Fruit fly (Drosophila melanogaster): Measurements from ENCODE around the gene CG15239.
A peak's percentile ranks its signal among the peaks of the same experiment; 100 is the strongest.

Gene CG15239

DNA sequence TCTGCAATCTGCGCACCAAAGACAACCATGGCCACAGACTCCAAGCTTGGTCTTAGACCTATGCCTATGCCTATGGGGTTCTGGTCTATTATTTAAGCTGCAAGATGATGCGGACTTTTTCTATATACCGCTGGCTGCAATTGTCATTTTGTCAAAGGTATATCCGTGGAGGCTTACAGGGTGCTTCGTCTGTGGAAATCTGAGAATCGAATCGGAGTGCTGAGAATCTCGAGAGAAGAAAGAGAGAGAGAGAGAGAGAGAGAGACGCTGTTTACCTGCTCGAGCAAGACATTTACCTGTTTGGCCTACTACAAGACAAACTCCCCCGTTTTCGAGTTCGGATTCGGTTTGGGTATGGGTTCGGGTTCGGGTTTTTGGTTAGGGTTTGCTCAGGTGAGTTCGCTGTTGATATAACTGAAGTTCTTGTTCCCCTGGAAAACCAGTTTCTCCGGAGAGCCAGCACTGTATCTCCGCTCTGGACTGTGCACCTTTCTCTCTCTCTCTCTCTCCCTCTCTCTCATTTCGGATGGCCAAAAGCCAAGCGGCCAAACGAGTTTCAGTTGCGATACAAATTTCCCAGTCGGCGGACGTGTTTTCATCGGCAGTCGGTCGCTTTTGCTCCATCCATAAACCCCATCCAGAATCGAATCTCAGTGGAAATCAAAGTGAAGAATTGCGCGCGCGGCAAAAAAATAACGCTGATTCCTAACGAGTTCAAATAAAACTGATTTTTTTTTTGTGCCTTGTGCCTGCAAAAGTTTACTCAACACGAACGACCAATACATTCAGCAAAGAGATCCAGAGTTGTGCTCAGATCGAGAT, 38.4 kb upstream of the CG15239 start (continued):
- no peak for TF ChIP-seq pan (optimal IDR thresholded peaks at IDR 0.05)
- TF ChIP-seq pan (GFP tag; optimal IDR thresholded peaks at IDR 0.05 in 1 of 2, IDR thresholded peaks at IDR 0.05 in 1 of 2): no peak
- TF ChIP-seq dysf (GFP tag; IDR thresholded peaks at IDR 0.05): no peak
- TF ChIP-seq chif (GFP tag; optimal IDR thresholded peaks at IDR 0.05): peak in 1 of 2 experiments; percentile 20
- TF ChIP-seq Dbx (GFP tag; IDR thresholded peaks at IDR 0.05): peak; percentile 44; the same call in 1 of the 3 replicates
- peak; percentile 51 for TF ChIP-seq CG1832 (GFP tag; optimal IDR thresholded peaks at IDR 0.05)
- no peak for TF ChIP-seq Opbp (GFP tag; IDR thresholded peaks at IDR 0.05; ENCODE audit: partially characterized antibody)
- TF ChIP-seq Hsf (GFP tag; optimal IDR thresholded peaks at IDR 0.05): no peak
- no peak for TF ChIP-seq Poxn (GFP tag; IDR thresholded peaks at IDR 0.05)
- TF ChIP-seq Meics (GFP tag; optimal IDR thresholded peaks at IDR 0.05): peak; percentile 35
- TF ChIP-seq CG11696 (GFP tag; IDR thresholded peaks at IDR 0.05): no peak
- no peak for TF ChIP-seq Sox102F (GFP tag; optimal IDR thresholded peaks at IDR 0.05)
- no peak for TF ChIP-seq repo (GFP tag; optimal IDR thresholded peaks at IDR 0.05)
- TF ChIP-seq al (GFP tag; IDR thresholded peaks at IDR 0.05): no peak
- no peak for TF ChIP-seq CG17829 (tag; optimal IDR thresholded peaks at IDR 0.05)
- TF ChIP-seq abd-A (tag; optimal IDR thresholded peaks at IDR 0.05): no peak
- TF ChIP-seq Ets65A (GFP tag): no peak
- no peak; the same call in 1 of the 2 replicates for TF ChIP-seq E2f1 (GFP tag; IDR thresholded peaks at IDR 0.05)
- TF ChIP-seq sob (GFP tag; IDR thresholded peaks at IDR 0.05): 0 out of 2 replicates have a peak, but pooled peaks have one; percentile 30
- TF ChIP-seq Max (GFP tag; optimal IDR thresholded peaks at IDR 0.05): no peak
- no peak for TF ChIP-seq tio (GFP tag; optimal IDR thresholded peaks at IDR 0.05)
- no peak for TF ChIP-seq Neu2 (GFP tag; optimal IDR thresholded peaks at IDR 0.05; ENCODE audit: borderline replicate concordance)
- no peak for TF ChIP-seq NfI (GFP tag; optimal IDR thresholded peaks at IDR 0.05)
- no peak for TF ChIP-seq lbe (GFP tag; optimal IDR thresholded peaks at IDR 0.05)
- TF ChIP-seq MESR4 (GFP tag; optimal IDR thresholded peaks at IDR 0.05): no peak
- no peak for TF ChIP-seq Gsc (GFP tag; IDR thresholded peaks at IDR 0.05)
- TF ChIP-seq ftz-f1 (GFP tag; optimal IDR thresholded peaks at IDR 0.05): no peak
- TF ChIP-seq bcd (GFP tag; optimal IDR thresholded peaks at IDR 0.05): no peak
- no peak for TF ChIP-seq CG9876 (GFP tag; optimal IDR thresholded peaks at IDR 0.05)
- TF ChIP-seq CG14860 (GFP tag; IDR thresholded peaks at IDR 0.05; ENCODE audit: partially characterized antibody): no peak
- TF ChIP-seq CG15479 (GFP tag; optimal IDR thresholded peaks at IDR 0.05): peak; percentile 15
- TF ChIP-seq CG6175 (GFP tag; IDR thresholded peaks at IDR 0.05): no peak
- no peak for TF ChIP-seq tx (GFP tag; optimal IDR thresholded peaks at IDR 0.05)
- no peak for TF ChIP-seq Sin3A (optimal IDR thresholded peaks at IDR 0.05)
- no peak for TF ChIP-seq slp2 (GFP tag; optimal IDR thresholded peaks at IDR 0.05)
- TF ChIP-seq CG11398 (GFP tag; optimal IDR thresholded peaks at IDR 0.05): peak; percentile 20
- no peak for TF ChIP-seq unc-4 (GFP tag; IDR thresholded peaks at IDR 0.05; ENCODE audit: partially characterized antibody)
- no peak for TF ChIP-seq Chrac-16 (GFP tag; optimal IDR thresholded peaks at IDR 0.05)
- no peak for TF ChIP-seq jumu (GFP tag; optimal IDR thresholded peaks at IDR 0.05)
- TF ChIP-seq CG11456 (GFP tag; IDR thresholded peaks at IDR 0.05): no peak
- peak; percentile 27 for TF ChIP-seq CG13296 (GFP tag; optimal IDR thresholded peaks at IDR 0.05)
- no peak for TF ChIP-seq CG10462 (GFP tag; optimal IDR thresholded peaks at IDR 0.05)
- TF ChIP-seq dmrt99B (tag; optimal IDR thresholded peaks at IDR 0.05): no peak
- no peak for TF ChIP-seq CG4404 (GFP tag; IDR thresholded peaks at IDR 0.05)
- no peak for TF ChIP-seq run (tag; optimal IDR thresholded peaks at IDR 0.05)
- no peak for TF ChIP-seq CG6689 (GFP tag; IDR thresholded peaks at IDR 0.05)
- no peak for TF ChIP-seq B-H2 (GFP tag; optimal IDR thresholded peaks at IDR 0.05)
- TF ChIP-seq Dip2 (GFP tag; IDR thresholded peaks at IDR 0.05): no peak
- TF ChIP-seq CG4424 (GFP tag; optimal IDR thresholded peaks at IDR 0.05): no peak
- peak; percentile 9 for TF ChIP-seq CG2116 (GFP tag; optimal IDR thresholded peaks at IDR 0.05)
- TF ChIP-seq bab2 (GFP tag; optimal IDR thresholded peaks at IDR 0.05): no peak
